Worm (Caenorhabditis elegans): Measurements from ENCODE around the gene F40G12.4.
"Not testable (repeated sequence)": the region's sequence is repeated elsewhere in the genome, so short reads cannot be mapped to it uniquely, and the experiment has no call there.

DNA sequence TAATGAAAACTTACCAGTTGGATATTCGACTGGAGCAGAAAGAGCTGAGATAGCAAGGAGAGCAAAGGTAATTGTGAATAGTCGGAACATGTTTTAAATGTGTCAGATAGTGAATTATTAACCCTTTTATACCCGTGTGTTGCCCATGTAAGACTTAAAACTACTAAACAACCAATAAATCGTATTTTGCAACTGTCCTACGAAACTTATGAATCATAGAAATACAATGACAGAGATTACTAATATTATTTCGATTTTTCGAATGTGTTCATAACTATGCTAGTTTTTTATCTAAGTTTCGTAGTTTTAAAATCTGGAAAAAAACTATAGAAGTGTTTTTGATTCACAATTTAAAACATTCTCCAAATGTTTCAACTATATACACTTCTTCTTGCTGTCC, 38.3 kb upstream of the F40G12.4 start, which contains the start of gene spig-4:
- TF ChIP-seq unc-39 (tag; optimal IDR thresholded peaks at IDR 0.05); sem-2 (GFP tag; optimal IDR thresholded peaks at IDR 0.05); mab-5 (tag; optimal IDR thresholded peaks at IDR 0.05): not testable (repeated sequence)

Data from whole organism, mixed stage, embryonic.